Fruit fly (Drosophila melanogaster): Measurements from ENCODE around the gene CG5280.

The CG5280 gene

dm6 chr3L:9011485-9012389 lies 21.7 kb upstream of the CG5280 start (continued):
- TF ChIP-seq CG6854 (GFP tag; optimal IDR thresholded peaks at IDR 0.05), result no peak
- TF ChIP-seq CG3281 (GFP tag; optimal IDR thresholded peaks at IDR 0.05), result no peak
- no peak for TF ChIP-seq CG14860 (GFP tag; IDR thresholded peaks at IDR 0.05; ENCODE audit: partially characterized antibody)
- peak; percentile 66; the same call in 1 of the 3 replicates for TF ChIP-seq ase (GFP tag; IDR thresholded peaks at IDR 0.05)
- peak; percentile 68 for TF ChIP-seq CG8944 (GFP tag; optimal IDR thresholded peaks at IDR 0.05)
- TF ChIP-seq CG9876 (GFP tag; optimal IDR thresholded peaks at IDR 0.05), result peak; percentile 11
- peak; percentile 71 for TF ChIP-seq D19A (tag; optimal IDR thresholded peaks at IDR 0.05)
- TF ChIP-seq p53 (GFP tag; optimal IDR thresholded peaks at IDR 0.05), result peak; percentile 79
- TF ChIP-seq CG1792 (GFP tag; optimal IDR thresholded peaks at IDR 0.05), result peak; percentile 66
- TF ChIP-seq cato (GFP tag; optimal IDR thresholded peaks at IDR 0.05; ENCODE audit: borderline replicate concordance), result peak; percentile 42
- peak; percentile 55; the same call in 1 of the 3 replicates for TF ChIP-seq dysf (GFP tag; IDR thresholded peaks at IDR 0.05)
- no peak for TF ChIP-seq Lpt (GFP tag; optimal IDR thresholded peaks at IDR 0.05)
- no peak for TF ChIP-seq hbn (GFP tag; IDR thresholded peaks at IDR 0.05; ENCODE audit: partially characterized antibody)
- no peak for TF ChIP-seq mirr (GFP tag; optimal IDR thresholded peaks at IDR 0.05)
- TF ChIP-seq ttk (GFP tag; IDR thresholded peaks at IDR 0.05), result peak; percentile 75
- TF ChIP-seq cg (GFP tag; optimal IDR thresholded peaks at IDR 0.05), result no peak
- peak; percentile 90 for TF ChIP-seq pum (GFP tag; optimal IDR thresholded peaks at IDR 0.05)
- TF ChIP-seq chm (GFP tag; IDR thresholded peaks at IDR 0.05), result peak; percentile 91
- no peak for TF ChIP-seq nerfin-2 (GFP tag; IDR thresholded peaks at IDR 0.05; ENCODE audit: partially characterized antibody)
- TF ChIP-seq NC2α (GFP tag; optimal IDR thresholded peaks at IDR 0.05), result peak; percentile 51
- peak; percentile 70; the same call in 1 of the 3 replicates for TF ChIP-seq Optix (GFP tag; IDR thresholded peaks at IDR 0.05)
- TF ChIP-seq Mes4 (GFP tag; optimal IDR thresholded peaks at IDR 0.05), result peak; percentile 75
- no peak for TF ChIP-seq CG2129 (GFP tag; IDR thresholded peaks at IDR 0.05; ENCODE audit: partially characterized antibody)
- TF ChIP-seq CG11247 (GFP tag; IDR thresholded peaks at IDR 0.05), result peak; percentile 71
- TF ChIP-seq BEAF-32 (GFP tag; optimal IDR thresholded peaks at IDR 0.05), result no peak
- no peak for TF ChIP-seq CG11696 (GFP tag; IDR thresholded peaks at IDR 0.05)
- no peak for TF ChIP-seq zfh2 (GFP tag; optimal IDR thresholded peaks at IDR 0.05)
- TF ChIP-seq Elba2 (GFP tag; optimal IDR thresholded peaks at IDR 0.05), result peak; percentile 24
- no peak for TF ChIP-seq nom (GFP tag; optimal IDR thresholded peaks at IDR 0.05)
- TF ChIP-seq HLHmδ (GFP tag; optimal IDR thresholded peaks at IDR 0.05), result peak; percentile 20
- peak; percentile 78 for TF ChIP-seq CG8388 (GFP tag; optimal IDR thresholded peaks at IDR 0.05)
- TF ChIP-seq CG3726 (GFP tag; IDR thresholded peaks at IDR 0.05), result peak; percentile 82; the same call in 2 of the 3 replicates
- TF ChIP-seq CG8290 (GFP tag; optimal IDR thresholded peaks at IDR 0.05), result peak; percentile 92
- TF ChIP-seq CG8290 (tag; optimal IDR thresholded peaks at IDR 0.05), result no peak
- no peak for TF ChIP-seq Poxn (GFP tag; IDR thresholded peaks at IDR 0.05)
- TF ChIP-seq Hr78 (GFP tag; optimal IDR thresholded peaks at IDR 0.05), result peak in 1 of 2 experiments; percentile 53

dm6 chr3L:9009738-9010137 lies 19.7 kb upstream of the CG5280 start, which contains the start of gene CG5194:
Gene CG5194, minus strand, starts transcription at chr3L:9009838.
- TF ChIP-seq phol (tag; optimal IDR thresholded peaks at IDR 0.05) (no peak), pzg (GFP tag; optimal IDR thresholded peaks at IDR 0.05) (no peak), Ssrp (tag; optimal IDR thresholded peaks at IDR 0.05) (no peak), wek (GFP tag; optimal IDR thresholded peaks at IDR 0.05) (no peak), CG32767 (GFP tag; IDR thresholded peaks at IDR 0.05) (no peak), CG14050 (GFP tag; IDR thresholded peaks at IDR 0.05) (no peak), CG8944 (GFP tag; optimal IDR thresholded peaks at IDR 0.05) (no peak), Hr78 (GFP tag; optimal IDR thresholded peaks at IDR 0.05) (no peak), CG16863 (GFP tag; optimal IDR thresholded peaks at IDR 0.05) (no peak), CG18262 (tag; optimal IDR thresholded peaks at IDR 0.05) (no peak), CG32772 (GFP tag; IDR thresholded peaks at IDR 0.05) (no peak), CG4360 (GFP tag; IDR thresholded peaks at IDR 0.05) (no peak), Dfd (GFP tag; optimal IDR thresholded peaks at IDR 0.05) (no peak), CG13894 (tag; optimal IDR thresholded peaks at IDR 0.05) (no peak), danr (GFP tag; IDR thresholded peaks at IDR 0.05) (no peak), vfl (GFP tag; optimal IDR thresholded peaks at IDR 0.05) (no peak), so (GFP tag; IDR thresholded peaks at IDR 0.05) (no peak)
